Fruit fly (Drosophila melanogaster) whole organism, prepupa: ENCODE data around the gene CG46313.

ENCODE experiments used
- CG10631 ChIP-seq: fragments of 200-800 bp; sonication (Bioruptor generic); optimal IDR thresholded peaks from 2 replicates; lab custom pipeline; 2016; ENCODE audit warnings: missing biosample characterization, missing genetic modification characterization
- CG10669 ChIP-seq: fragments of 200-800 bp; sonication (Bioruptor generic); optimal IDR thresholded peaks from 3 replicates; lab custom pipeline; 2018; ENCODE audit warnings: missing biosample characterization, mild to moderate bottlenecking, missing genetic modification characterization, moderate library complexity
- CG11294 ChIP-seq: fragments of 200-800 bp; sonication (Bioruptor generic); IDR thresholded peaks from 2 replicates; pipeline ENCODE4 v1.3.6; 2022; ENCODE audit warnings: missing biosample characterization, missing genetic modification characterization
- CG11902 ChIP-seq: fragments of 200-800 bp; sonication (Bioruptor generic); optimal IDR thresholded peaks from 3 replicates; lab custom pipeline; 2016; ENCODE audit warnings: missing biosample characterization, missing genetic modification characterization
- CG15336 ChIP-seq: fragments of 200-800 bp; sonication (Bioruptor generic); IDR thresholded peaks from 2 replicates; pipeline ENCODE4 v1.3.6; 2022; ENCODE audit warnings: missing biosample characterization, missing genetic modification characterization
- CG1621 ChIP-seq: fragments of 200-800 bp; sonication (Bioruptor generic); optimal IDR thresholded peaks from 3 replicates; lab custom pipeline; 2018; ENCODE audit warnings: missing biosample characterization, mild to moderate bottlenecking, missing genetic modification characterization
- CG34406 ChIP-seq: fragments of 200-800 bp; sonication (Bioruptor generic); optimal IDR thresholded peaks from 3 replicates; lab custom pipeline; 2016; ENCODE audit warnings: missing biosample characterization, missing genetic modification characterization
- CG3919 ChIP-seq: fragments of 200-800 bp; sonication (Bioruptor generic); optimal IDR thresholded peaks from 3 replicates; lab custom pipeline; 2016; ENCODE audit warnings: missing biosample characterization, missing genetic modification characterization
- CG4318 ChIP-seq: fragments of 200-800 bp; sonication (Bioruptor generic); optimal IDR thresholded peaks from 3 replicates; lab custom pipeline; 2017; ENCODE audit warnings: missing biosample characterization, mild to moderate bottlenecking, missing genetic modification characterization
- CG6163 ChIP-seq: fragments of 200-800 bp; sonication (Bioruptor generic); IDR thresholded peaks from 3 replicates; pipeline ENCODE4 v1.3.6; 2022; ENCODE audit warnings: missing biosample characterization, missing genetic modification characterization
- CG6276 ChIP-seq: fragments of 200-800 bp; sonication (Bioruptor generic); optimal IDR thresholded peaks from 2 replicates; lab custom pipeline; 2017; ENCODE audit warnings: missing biosample characterization, mild to moderate bottlenecking, missing genetic modification characterization
- CG6792 ChIP-seq: fragments of 200-800 bp; sonication (Bioruptor generic); optimal IDR thresholded peaks from 3 replicates; lab custom pipeline; 2016; ENCODE audit warnings: missing biosample characterization, missing genetic modification characterization
- CG6808 ChIP-seq: fragments of 200-800 bp; sonication (Bioruptor generic); optimal IDR thresholded peaks from 3 replicates; lab custom pipeline; 2017; ENCODE audit warnings: missing biosample characterization, missing genetic modification characterization, mild to moderate bottlenecking, moderate library complexity, missing genetic modification reagents
- CG6854 ChIP-seq: fragments of 200-800 bp; sonication (Bioruptor generic); optimal IDR thresholded peaks from 2 replicates; lab custom pipeline; 2017; ENCODE audit warnings: missing biosample characterization, mild to moderate bottlenecking, missing genetic modification characterization
- CG8119 ChIP-seq: fragments of 200-800 bp; sonication (Bioruptor generic); IDR thresholded peaks from 3 replicates; pipeline ENCODE4 v1.3.6; 2022; ENCODE audit warnings: missing biosample characterization, missing genetic modification characterization
- CG8319 ChIP-seq: fragments of 200-800 bp; sonication (Bioruptor generic); optimal IDR thresholded peaks from 3 replicates; lab custom pipeline; 2016; ENCODE audit warnings: missing biosample characterization, missing genetic modification characterization
- Eip75B ChIP-seq: fragments of 200-800 bp; sonication (Bioruptor generic); optimal IDR thresholded peaks from 3 replicates; lab custom pipeline; 2016; ENCODE audit warnings: missing biosample characterization, missing genetic modification characterization
- Eip93F ChIP-seq: fragments of 200-800 bp; sonication (Bioruptor generic); optimal IDR thresholded peaks from 2 replicates; lab custom pipeline; 2016; ENCODE audit warnings: missing biosample characterization, mild to moderate bottlenecking, missing genetic modification characterization
- Gug ChIP-seq: fragments of 200-800 bp; sonication (Bioruptor generic); IDR thresholded peaks from 2 replicates; pipeline ENCODE4 v1.3.6; 2022; ENCODE audit warnings: missing biosample characterization, missing genetic modification characterization
- Hr38 ChIP-seq: sonication (Bioruptor generic); optimal IDR thresholded peaks from 2 replicates; lab custom pipeline; 2016; ENCODE audit warnings: missing biosample characterization, missing genetic modification characterization
- Met ChIP-seq: fragments of 200-800 bp; sonication (Bioruptor generic); optimal IDR thresholded peaks from 3 replicates; lab custom pipeline; 2016; ENCODE audit warnings: missing biosample characterization, missing genetic modification characterization
- OdsH ChIP-seq: fragments of 200-800 bp; sonication (Bioruptor generic); optimal IDR thresholded peaks from 3 replicates; lab custom pipeline; 2016; ENCODE audit warnings: missing biosample characterization, missing genetic modification characterization
- Sox102F ChIP-seq: fragments of 200-800 bp; sonication (Bioruptor generic); optimal IDR thresholded peaks from 2 replicates; lab custom pipeline; 2016; ENCODE audit warnings: missing biosample characterization, mild to moderate bottlenecking, missing genetic modification characterization
- Sox14 ChIP-seq: fragments of 200-800 bp; sonication (Bioruptor generic); optimal IDR thresholded peaks from 3 replicates; lab custom pipeline; 2016; ENCODE audit warnings: missing biosample characterization, missing genetic modification characterization
- achi ChIP-seq: fragments of 200-800 bp; sonication (Bioruptor generic); optimal IDR thresholded peaks from 3 replicates; lab custom pipeline; 2016; ENCODE audit warnings: missing biosample characterization, missing genetic modification characterization
- acj6 ChIP-seq: fragments of 200-800 bp; sonication (Bioruptor generic); optimal IDR thresholded peaks from 3 replicates; lab custom pipeline; 2016; ENCODE audit warnings: missing biosample characterization, missing genetic modification characterization
- cyc ChIP-seq: fragments of 200-800 bp; sonication (Bioruptor generic); optimal IDR thresholded peaks from 3 replicates; lab custom pipeline; 2016; ENCODE audit warnings: missing biosample characterization, missing genetic modification characterization
- dac ChIP-seq: fragments of 200-800 bp; sonication (Bioruptor generic); optimal IDR thresholded peaks from 2 replicates; lab custom pipeline; 2017; ENCODE audit warnings: missing biosample characterization, mild to moderate bottlenecking, missing genetic modification characterization
- dsx ChIP-seq: fragments of 200-800 bp; optimal IDR thresholded peaks from 3 replicates; lab custom pipeline; 2019; ENCODE audit warnings: missing biosample characterization, mild to moderate bottlenecking, missing genetic modification characterization, moderate library complexity; ENCODE audit not compliant: poor library complexity, severe bottlenecking
- eg ChIP-seq: fragments of 200-800 bp; sonication (Bioruptor generic); IDR thresholded peaks from 3 replicates; pipeline ENCODE4 v1.3.6; 2022; ENCODE audit warnings: missing biosample characterization, missing genetic modification characterization
- fd59A ChIP-seq: fragments of 200-800 bp; sonication (Bioruptor generic); optimal IDR thresholded peaks from 2 replicates; lab custom pipeline; 2017; ENCODE audit warnings: missing biosample characterization, mild to moderate bottlenecking, missing genetic modification characterization, missing genetic modification reagents
- fkh ChIP-seq: fragments of 200-800 bp; sonication (Bioruptor generic); optimal IDR thresholded peaks from 3 replicates; lab custom pipeline; 2017; ENCODE audit warnings: missing biosample characterization, mild to moderate bottlenecking, missing genetic modification characterization, moderate library complexity
- lz ChIP-seq: fragments of 200-800 bp; sonication (Bioruptor generic); optimal IDR thresholded peaks from 3 replicates; lab custom pipeline; 2016; ENCODE audit warnings: missing biosample characterization, missing genetic modification characterization
- net ChIP-seq: fragments of 200-800 bp; sonication (Bioruptor generic); optimal IDR thresholded peaks from 3 replicates; lab custom pipeline; 2016; ENCODE audit warnings: missing biosample characterization, missing genetic modification characterization
- pdm3 ChIP-seq: fragments of 200-800 bp; sonication (Bioruptor generic); optimal IDR thresholded peaks from 3 replicates; lab custom pipeline; 2016; ENCODE audit warnings: missing biosample characterization, missing genetic modification characterization
- salr ChIP-seq, 2 experiments: fragments of 200-800 bp; sonication (Bioruptor generic); optimal IDR thresholded peaks; 3 replicates each; lab custom pipeline; 2016 to 2018; ENCODE audit warnings: missing biosample characterization in 2 of 2, missing genetic modification characterization in 2 of 2, mild to moderate bottlenecking in 1 of 2
- ss ChIP-seq, 2 experiments: fragments of 200-800 bp; sonication (Bioruptor generic); optimal IDR thresholded peaks; 2 replicates in 1 of 2; 3 replicates in 1 of 2; lab custom pipeline; 2017 to 2018; ENCODE audit warnings: mild to moderate bottlenecking in 2 of 2, missing biosample characterization in 2 of 2, missing genetic modification characterization in 2 of 2, moderate library complexity in 1 of 2

The CG46313 gene

dm6 chr3R:26989802-26990509 lies 11.6 kb downstream of the CG46313 start, which contains the start of gene CG31076 (continued):
- TF ChIP-seq CG1621 (tag; lab: Kevin White, UChicago), result no peak
- TF ChIP-seq Hr38, result no peak
- TF ChIP-seq salr (GFP tag; optimal IDR thresholded peaks at IDR 0.05; lab: Kevin White, UChicago), result no peak
- TF ChIP-seq Eip75B, result peak; percentile 72
- peak; percentile 60 for TF ChIP-seq CG6792 (GFP tag; lab: Kevin White, UChicago)
- no peak for TF ChIP-seq fd59A
- TF ChIP-seq CG15336 (GFP tag; lab: Robert Waterston, UW), result 0 out of 2 replicates have a peak, but pooled peaks have one; percentile 24
- TF ChIP-seq fkh (GFP tag; lab: Kevin White, UChicago), result peak; percentile 70
- TF ChIP-seq CG8119 (GFP tag; lab: Robert Waterston, UW), result peak; percentile 34; the same call in 1 of the 3 replicates
- TF ChIP-seq CG6854, result no peak
- peak; percentile 83 for TF ChIP-seq Eip93F (GFP tag; lab: Kevin White, UChicago)
- TF ChIP-seq CG3919 (GFP tag; lab: Kevin White, UChicago), result peak; percentile 65
- TF ChIP-seq CG11902 (GFP tag; lab: Kevin White, UChicago), result peak; percentile 57
- 0 out of 3 replicates have a peak, but pooled peaks have one; percentile 38 for TF ChIP-seq eg (GFP tag; lab: Robert Waterston, UW)
- TF ChIP-seq, all 60 proteins: peak for 47

- TF ChIP-seq CG4318 (GFP tag; lab: Kevin White, UChicago) (no peak), CG11294 (no peak), Gug (GFP tag; lab: Robert Waterston, UW) (no peak), pdm3 (GFP tag; lab: Kevin White, UChicago) (no peak), lz (GFP tag; lab: Kevin White, UChicago) (no peak), achi (GFP tag; lab: Kevin White, UChicago) (no peak), CG6163 (GFP tag; lab: Robert Waterston, UW) (no peak), acj6 (GFP tag; lab: Kevin White, UChicago) (no peak), net (GFP tag; lab: Kevin White, UChicago) (no peak), CG8119 (GFP tag; lab: Robert Waterston, UW) (no peak), CG11902 (GFP tag; lab: Kevin White, UChicago) (no peak), fd59A (no peak), salr (GFP tag; optimal IDR thresholded peaks at IDR 0.05; lab: Kevin White, UChicago) (no peak)
Observed at dm6 chr3R:26994532-26994931, 16.2 kb downstream of the CG46313 start, which contains the start of gene TwdlC. Gene TwdlC, plus strand, starts transcription at chr3R:26994832.

dm6 chr3R:26996642-26997041 lies 18.3 kb downstream of the CG46313 start, which contains the start of gene RYa-R:
Gene RYa-R, plus strand, starts transcription at chr3R:26996980.
- no peak for TF ChIP-seq cyc (GFP tag; lab: Kevin White, UChicago)
- no peak for TF ChIP-seq CG6808 (GFP tag; lab: Kevin White, UChicago)
- no peak for TF ChIP-seq CG10669 (GFP tag; lab: Kevin White, UChicago)
- no peak for TF ChIP-seq CG8319 (GFP tag; lab: Kevin White, UChicago)
- TF ChIP-seq CG10631 (GFP tag; lab: Kevin White, UChicago), result no peak
- no peak for TF ChIP-seq Sox102F (GFP tag; lab: Kevin White, UChicago)
- no peak for TF ChIP-seq Sox14 (GFP tag; lab: Kevin White, UChicago)
- no peak for TF ChIP-seq pdm3 (GFP tag; lab: Kevin White, UChicago)
- TF ChIP-seq ss (GFP tag; optimal IDR thresholded peaks at IDR 0.05; lab: Kevin White, UChicago), result no peak
- no peak for TF ChIP-seq OdsH
- TF ChIP-seq CG4318 (GFP tag; lab: Kevin White, UChicago), result no peak
- no peak for TF ChIP-seq CG6276 (GFP tag; lab: Kevin White, UChicago)

- no peak for TF ChIP-seq dsx (GFP tag; lab: Kevin White, UChicago)
- no peak for TF ChIP-seq CG6276 (GFP tag; lab: Kevin White, UChicago)
- TF ChIP-seq net (GFP tag; lab: Kevin White, UChicago), result no peak
- no peak for TF ChIP-seq CG15336 (GFP tag; lab: Robert Waterston, UW)
- no peak for TF ChIP-seq Sox14 (GFP tag; lab: Kevin White, UChicago)
- no peak for TF ChIP-seq pdm3 (GFP tag; lab: Kevin White, UChicago)
- TF ChIP-seq Met (GFP tag; lab: Kevin White, UChicago), result no peak
- no peak for TF ChIP-seq CG34406 (GFP tag; lab: Kevin White, UChicago)
- TF ChIP-seq CG3919 (GFP tag; lab: Kevin White, UChicago), result no peak
- TF ChIP-seq Gug (GFP tag; lab: Robert Waterston, UW), result no peak
- no peak for TF ChIP-seq dac (GFP tag; lab: Kevin White, UChicago)
Observed at dm6 chr3R:26999452-26999851, 21.1 kb downstream of the CG46313 start, which contains the start of gene CG31077. Gene CG31077, plus strand, starts transcription at chr3R:26999752.
